Worm (Caenorhabditis elegans): Measurements from ENCODE around the gene F57C7.4.

The F57C7.4 gene

ce11 chrX:10597554-10598191, 8.3 kb upstream of the F57C7.4 start:
- TF ChIP-seq mdl-1 (tag; optimal IDR thresholded peaks at IDR 0.05) (no peak), ceh-9 (tag; optimal IDR thresholded peaks at IDR 0.05) (no peak), nhr-23 (tag; optimal IDR thresholded peaks at IDR 0.05) (no peak), fkh-10 (GFP tag; optimal IDR thresholded peaks at IDR 0.05) (no peak), lsy-12 (tag; optimal IDR thresholded peaks at IDR 0.05) (peak; percentile 22), nhr-67 (tag; optimal IDR thresholded peaks at IDR 0.05) (no peak), pqm-1 (tag; optimal IDR thresholded peaks at IDR 0.05) (peak; percentile 15), fkh-2 (tag; optimal IDR thresholded peaks at IDR 0.05) (no peak), tbx-2 (tag; optimal IDR thresholded peaks at IDR 0.05) (no peak), lin-39 (tag; optimal IDR thresholded peaks at IDR 0.05) (peak; percentile 78), nhr-76 (tag; optimal IDR thresholded peaks at IDR 0.05) (no peak), unc-62 (GFP tag; optimal IDR thresholded peaks at IDR 0.05) (no peak), ceh-28 (tag; optimal IDR thresholded peaks at IDR 0.05) (peak; percentile 35), R02D3.7 (tag; optimal IDR thresholded peaks at IDR 0.05) (no peak), nhr-28 (tag; optimal IDR thresholded peaks at IDR 0.05) (no peak), aly-2 (tag; optimal IDR thresholded peaks at IDR 0.05) (no peak), lin-15B (tag; optimal IDR thresholded peaks at IDR 0.05) (no peak), snpc-4 (tag; optimal IDR thresholded peaks at IDR 0.05) (no peak), hmg-11 (tag; optimal IDR thresholded peaks at IDR 0.05) (peak; percentile 55), ztf-4 (tag; optimal IDR thresholded peaks at IDR 0.05) (no peak), nfya-1 (tag; optimal IDR thresholded peaks at IDR 0.05; ENCODE audit: insufficient read depth) (peak; percentile 93), nhr-25 (tag; optimal IDR thresholded peaks at IDR 0.05) (peak; percentile 11), pha-4 (tag; optimal IDR thresholded peaks at IDR 0.05) (peak; percentile 34), daf-12 (tag; optimal IDR thresholded peaks at IDR 0.05) (no peak), nhr-11 (tag; optimal IDR thresholded peaks at IDR 0.05) (no peak), unc-39 (tag; optimal IDR thresholded peaks at IDR 0.05) (no peak), egl-5 (tag; optimal IDR thresholded peaks at IDR 0.05) (no peak), skn-1 (tag; optimal IDR thresholded peaks at IDR 0.05) (no peak), nhr-12 (tag; optimal IDR thresholded peaks at IDR 0.05) (no peak), elt-2 (tag; optimal IDR thresholded peaks at IDR 0.05) (peak; percentile 66), fos-1 (tag; optimal IDR thresholded peaks at IDR 0.05) (no peak), egl-27 (tag; optimal IDR thresholded peaks at IDR 0.05) (no peak), nhr-77 (tag; optimal IDR thresholded peaks at IDR 0.05) (no peak), ZK546.5 (tag; optimal IDR thresholded peaks at IDR 0.05) (no peak), zag-1 (tag; optimal IDR thresholded peaks at IDR 0.05) (no peak), elt-1 (tag; optimal IDR thresholded peaks at IDR 0.05) (no peak), eor-1 (tag; optimal IDR thresholded peaks at IDR 0.05) (no peak), elt-3 (tag; optimal IDR thresholded peaks at IDR 0.05) (no peak), ztf-11 (tag; optimal IDR thresholded peaks at IDR 0.05) (no peak), nhr-237 (tag; optimal IDR thresholded peaks at IDR 0.05) (no peak), mml-1 (tag; optimal IDR thresholded peaks at IDR 0.05) (no peak), ceh-16 (tag; optimal IDR thresholded peaks at IDR 0.05) (no peak), nhr-43 (tag; optimal IDR thresholded peaks at IDR 0.05; ENCODE audit: poor library complexity, severe bottlenecking) (no peak), sea-2 (GFP tag; optimal IDR thresholded peaks at IDR 0.05) (no peak), ceh-82 (tag; optimal IDR thresholded peaks at IDR 0.05) (no peak), ama-1 (optimal IDR thresholded peaks at IDR 0.05) (peak; percentile 33), jun-1 (tag; optimal IDR thresholded peaks at IDR 0.05) (no peak)
